Worm (Caenorhabditis elegans): ENCODE results near the gene rpm-1.

Gene rpm-1

ce11 chrV:8768481-8768959 is 51.2 kb downstream of the rpm-1 start, which contains the start of gene B0507.3 (continued):
- no peak for TF ChIP-seq elt-1 (tag; optimal IDR thresholded peaks at IDR 0.05)
- TF ChIP-seq ZK546.5 (tag; optimal IDR thresholded peaks at IDR 0.05): no peak
- no peak for TF ChIP-seq lin-13 (GFP tag; optimal IDR thresholded peaks at IDR 0.05)
- no peak for TF ChIP-seq ztf-4 (tag; optimal IDR thresholded peaks at IDR 0.05)
- no peak for TF ChIP-seq ztf-11 (tag; optimal IDR thresholded peaks at IDR 0.05)
- no peak for TF ChIP-seq mab-5 (tag; optimal IDR thresholded peaks at IDR 0.05)
- TF ChIP-seq sem-4 (tag; optimal IDR thresholded peaks at IDR 0.05): no peak
- TF ChIP-seq egl-27 (tag; optimal IDR thresholded peaks at IDR 0.05): peak; percentile 48
- TF ChIP-seq zag-1 (tag; optimal IDR thresholded peaks at IDR 0.05): no peak
- TF ChIP-seq nhr-12 (tag; optimal IDR thresholded peaks at IDR 0.05): no peak
- TF ChIP-seq R02D3.7 (tag; optimal IDR thresholded peaks at IDR 0.05): no peak
- peak; percentile 66 for TF ChIP-seq crh-2 (tag; optimal IDR thresholded peaks at IDR 0.05)
- no peak for TF ChIP-seq ceh-16 (tag; optimal IDR thresholded peaks at IDR 0.05)
- TF ChIP-seq nhr-23 (tag; optimal IDR thresholded peaks at IDR 0.05): no peak
- TF ChIP-seq unc-39 (tag; optimal IDR thresholded peaks at IDR 0.05): no peak
- no peak for TF ChIP-seq lsy-2 (tag; optimal IDR thresholded peaks at IDR 0.05)

ce11 chrV:8767493-8767892 is 52.3 kb downstream of the rpm-1 start:
- no peak for TF ChIP-seq dmd-4 (tag; optimal IDR thresholded peaks at IDR 0.05)
- TF ChIP-seq fos-1 (tag; optimal IDR thresholded peaks at IDR 0.05): peak; percentile 63
- peak; percentile 34 for TF ChIP-seq sma-9 (GFP tag; optimal IDR thresholded peaks at IDR 0.05)
- TF ChIP-seq sma-9 (tag; optimal IDR thresholded peaks at IDR 0.05): no peak
- no peak for TF ChIP-seq ceh-16 (tag; optimal IDR thresholded peaks at IDR 0.05)
- TF ChIP-seq nhr-25 (tag; optimal IDR thresholded peaks at IDR 0.05): no peak
- TF ChIP-seq sem-4 (tag; optimal IDR thresholded peaks at IDR 0.05): no peak
- no peak for TF ChIP-seq alr-1 (tag; optimal IDR thresholded peaks at IDR 0.05)
- no peak for TF ChIP-seq egl-27 (tag; optimal IDR thresholded peaks at IDR 0.05)
- no peak for TF ChIP-seq aly-2 (tag; optimal IDR thresholded peaks at IDR 0.05)
- TF ChIP-seq blmp-1 (tag; optimal IDR thresholded peaks at IDR 0.05; ENCODE audit: insufficient read depth): no peak
- no peak for TF ChIP-seq peb-1 (tag; optimal IDR thresholded peaks at IDR 0.05)
- TF ChIP-seq crh-2 (tag; optimal IDR thresholded peaks at IDR 0.05): peak; percentile 32
- no peak for TF ChIP-seq ztf-4 (tag; optimal IDR thresholded peaks at IDR 0.05)
- no peak for TF ChIP-seq ZK546.5 (tag; optimal IDR thresholded peaks at IDR 0.05)
- TF ChIP-seq lsy-2 (tag; optimal IDR thresholded peaks at IDR 0.05): no peak
- TF ChIP-seq lin-39 (tag; optimal IDR thresholded peaks at IDR 0.05): no peak
- TF ChIP-seq mdl-1 (tag; optimal IDR thresholded peaks at IDR 0.05): no peak
- TF ChIP-seq ama-1 (optimal IDR thresholded peaks at IDR 0.05): no peak

ce11 chrV:8767041-8767440 is 52.7 kb downstream of the rpm-1 start:
- TF ChIP-seq sma-3 (GFP tag; optimal IDR thresholded peaks at IDR 0.05): no peak
- TF ChIP-seq unc-55 (GFP tag; optimal IDR thresholded peaks at IDR 0.05): peak; percentile 44

ce11 chrV:8765938-8766337 is 53.8 kb downstream of the rpm-1 start, which contains the start of gene B0507.9:
Gene B0507.9 (minus strand): TSS chrV:8766038.
- TF ChIP-seq sem-4 (tag; optimal IDR thresholded peaks at IDR 0.05) (no peak), ceh-16 (tag; optimal IDR thresholded peaks at IDR 0.05) (no peak), mdl-1 (tag; optimal IDR thresholded peaks at IDR 0.05) (no peak), blmp-1 (tag; optimal IDR thresholded peaks at IDR 0.05; ENCODE audit: insufficient read depth) (no peak), nhr-23 (tag; optimal IDR thresholded peaks at IDR 0.05) (no peak), crh-2 (tag; optimal IDR thresholded peaks at IDR 0.05) (no peak), snpc-4 (tag; optimal IDR thresholded peaks at IDR 0.05) (no peak), nhr-21 (tag; optimal IDR thresholded peaks at IDR 0.05) (no peak), nhr-25 (tag; optimal IDR thresholded peaks at IDR 0.05) (no peak), ceh-82 (tag; optimal IDR thresholded peaks at IDR 0.05) (no peak), Y55F3AM.14 (GFP tag; optimal IDR thresholded peaks at IDR 0.05) (no peak), unc-55 (GFP tag; optimal IDR thresholded peaks at IDR 0.05) (no peak), nhr-11 (tag; optimal IDR thresholded peaks at IDR 0.05) (no peak), ztf-11 (tag; optimal IDR thresholded peaks at IDR 0.05) (no peak), gmeb-1 (tag; optimal IDR thresholded peaks at IDR 0.05) (no peak), aly-2 (tag; optimal IDR thresholded peaks at IDR 0.05) (no peak)

- TF ChIP-seq elt-3 (tag; optimal IDR thresholded peaks at IDR 0.05) (no peak), mdl-1 (tag; optimal IDR thresholded peaks at IDR 0.05) (no peak), nhr-11 (tag; optimal IDR thresholded peaks at IDR 0.05) (no peak), unc-62 (GFP tag; optimal IDR thresholded peaks at IDR 0.05) (no peak), sma-9 (GFP tag; optimal IDR thresholded peaks at IDR 0.05) (no peak), sma-9 (tag; optimal IDR thresholded peaks at IDR 0.05) (no peak), unc-39 (tag; optimal IDR thresholded peaks at IDR 0.05) (no peak)
Measured at ce11 chrV:8762861-8763260, 56.9 kb downstream of the rpm-1 start, which contains the start of gene B0507.8. Gene B0507.8 (minus strand): TSS chrV:8762961.

All from whole organism, L2 larva.